Worm (Caenorhabditis elegans): Measurements from ENCODE around the gene F40D4.12.

- TF ChIP-seq ztf-28 (GFP tag; IDR thresholded peaks at IDR 0.05) = no peak
- no peak for TF ChIP-seq lir-1 (GFP tag; conservative IDR thresholded peaks at IDR 0.05)
- no peak for TF ChIP-seq nhr-90 (tag; optimal IDR thresholded peaks at IDR 0.05)
Measured at ce11 chrV:17206469-17206868, 46.8 kb downstream of the F40D4.12 start.
